Fruit fly (Drosophila melanogaster): Measurements from ENCODE around the gene wol.

Gene wol

dm6 chr2L:8311091-8311490 lies 8.3 kb upstream of the wol start, which contains the start of the genes CG7810 and CG7806 (continued):
- no peak for TF ChIP-seq CG8281 (tag; optimal IDR thresholded peaks at IDR 0.05)
- TF ChIP-seq CG15269 (tag; optimal IDR thresholded peaks at IDR 0.05): peak; percentile 92
- TF ChIP-seq CG9437 (GFP tag; optimal IDR thresholded peaks at IDR 0.05): peak; percentile 95
- TF ChIP-seq ash1 (GFP tag; optimal IDR thresholded peaks at IDR 0.05): no peak
- peak; percentile 74 for TF ChIP-seq klu (GFP tag; IDR thresholded peaks at IDR 0.05)
- peak; percentile 88 for TF ChIP-seq CG18764 (GFP tag; optimal IDR thresholded peaks at IDR 0.05)
- TF ChIP-seq nerfin-2 (GFP tag; IDR thresholded peaks at IDR 0.05; ENCODE audit: partially characterized antibody): no peak
- TF ChIP-seq corto (GFP tag; optimal IDR thresholded peaks at IDR 0.05): no peak
- peak; percentile 86 for TF ChIP-seq H15 (GFP tag; IDR thresholded peaks at IDR 0.05)
- TF ChIP-seq unc-4 (GFP tag; IDR thresholded peaks at IDR 0.05; ENCODE audit: partially characterized antibody): peak; percentile 52
- peak; percentile 98 for TF ChIP-seq vvl (GFP tag; IDR thresholded peaks at IDR 0.05)
- peak; percentile 83 for TF ChIP-seq ems (GFP tag; optimal IDR thresholded peaks at IDR 0.05)
- TF ChIP-seq CG7786 (GFP tag; optimal IDR thresholded peaks at IDR 0.05): peak; percentile 86
- TF ChIP-seq CG3407 (GFP tag; optimal IDR thresholded peaks at IDR 0.05): peak; percentile 83
- peak; percentile 52 for TF ChIP-seq slou (GFP tag; optimal IDR thresholded peaks at IDR 0.05)
- peak; percentile 69 for TF ChIP-seq CG7271 (tag; optimal IDR thresholded peaks at IDR 0.05)
- peak; percentile 16 for TF ChIP-seq Neu2 (GFP tag; optimal IDR thresholded peaks at IDR 0.05; ENCODE audit: borderline replicate concordance)
- peak; percentile 93 for TF ChIP-seq tgo (GFP tag; IDR thresholded peaks at IDR 0.05)
- TF ChIP-seq CG7987 (GFP tag; optimal IDR thresholded peaks at IDR 0.05): peak; percentile 40
- peak; percentile 86 for TF ChIP-seq wdn (GFP tag; IDR thresholded peaks at IDR 0.05)
- peak; percentile 74 for TF ChIP-seq CG4854 (GFP tag; optimal IDR thresholded peaks at IDR 0.05)
- TF ChIP-seq Optix (GFP tag; IDR thresholded peaks at IDR 0.05): peak; percentile 79
- peak; percentile 56 for TF ChIP-seq Scr (GFP tag; IDR thresholded peaks at IDR 0.05; ENCODE audit: partially characterized antibody)
- TF ChIP-seq bbx (GFP tag; IDR thresholded peaks at IDR 0.05; ENCODE audit: partially characterized antibody): no peak
- TF ChIP-seq Rfx (GFP tag; IDR thresholded peaks at IDR 0.05): peak; percentile 95
- TF ChIP-seq sna (GFP tag; IDR thresholded peaks at IDR 0.05; ENCODE audit: partially characterized antibody): 0 out of 2 replicates have a peak, but pooled peaks have one; percentile 35
- no peak for TF ChIP-seq oc (tag; optimal IDR thresholded peaks at IDR 0.05)
- no peak for TF ChIP-seq CG11723 (GFP tag; optimal IDR thresholded peaks at IDR 0.05)
- TF ChIP-seq hb (GFP tag; IDR thresholded peaks at IDR 0.05; ENCODE audit: partially characterized antibody): no peak
- peak; percentile 80 for TF ChIP-seq Nf-YB (GFP tag; optimal IDR thresholded peaks at IDR 0.05)
- TF ChIP-seq CG1792 (GFP tag; optimal IDR thresholded peaks at IDR 0.05): peak; percentile 63
- peak; percentile 9 for TF ChIP-seq CG7928 (GFP tag; optimal IDR thresholded peaks at IDR 0.05)
- peak; percentile 30; the same call in 1 of the 2 replicates for TF ChIP-seq ro (GFP tag; IDR thresholded peaks at IDR 0.05)
- TF ChIP-seq dimm (GFP tag; IDR thresholded peaks at IDR 0.05): peak; percentile 76
- TF ChIP-seq bsh (GFP tag; optimal IDR thresholded peaks at IDR 0.05): peak; percentile 55 to 93
- peak; percentile 88 for TF ChIP-seq CG9609 (GFP tag; optimal IDR thresholded peaks at IDR 0.05)
- TF ChIP-seq CG2199 (GFP tag; IDR thresholded peaks at IDR 0.05): peak; percentile 72; the same call in 1 of the 3 replicates
- peak; percentile 86 for TF ChIP-seq tx (GFP tag; optimal IDR thresholded peaks at IDR 0.05)
- peak; percentile 85 for TF ChIP-seq CG2889 (GFP tag; IDR thresholded peaks at IDR 0.05)
- TF ChIP-seq usp (GFP tag; optimal IDR thresholded peaks at IDR 0.05): no peak
- peak; percentile 38 for TF ChIP-seq CG17802 (tag; optimal IDR thresholded peaks at IDR 0.05)
- TF ChIP-seq CG42726 (GFP tag; IDR thresholded peaks at IDR 0.05; ENCODE audit: partially characterized antibody): no peak
- TF ChIP-seq ara (GFP tag; IDR thresholded peaks at IDR 0.05): peak; percentile 89
- peak; percentile 91 for TF ChIP-seq CG13123 (GFP tag; optimal IDR thresholded peaks at IDR 0.05)
- TF ChIP-seq CG4404 (GFP tag; IDR thresholded peaks at IDR 0.05): peak; percentile 60
- peak; percentile 89 for TF ChIP-seq Chrac-16 (GFP tag; optimal IDR thresholded peaks at IDR 0.05)
- TF ChIP-seq CG15073 (GFP tag; optimal IDR thresholded peaks at IDR 0.05): no peak
- TF ChIP-seq zf30C (GFP tag; optimal IDR thresholded peaks at IDR 0.05): peak; percentile 7
- peak; percentile 80 for TF ChIP-seq CG1233 (GFP tag; optimal IDR thresholded peaks at IDR 0.05)
- peak; percentile 89 for TF ChIP-seq CG8924 (tag; optimal IDR thresholded peaks at IDR 0.05)
